Fruit fly (Drosophila melanogaster): ENCODE measurements around the gene Vti1a.

Gene Vti1a

DNA sequence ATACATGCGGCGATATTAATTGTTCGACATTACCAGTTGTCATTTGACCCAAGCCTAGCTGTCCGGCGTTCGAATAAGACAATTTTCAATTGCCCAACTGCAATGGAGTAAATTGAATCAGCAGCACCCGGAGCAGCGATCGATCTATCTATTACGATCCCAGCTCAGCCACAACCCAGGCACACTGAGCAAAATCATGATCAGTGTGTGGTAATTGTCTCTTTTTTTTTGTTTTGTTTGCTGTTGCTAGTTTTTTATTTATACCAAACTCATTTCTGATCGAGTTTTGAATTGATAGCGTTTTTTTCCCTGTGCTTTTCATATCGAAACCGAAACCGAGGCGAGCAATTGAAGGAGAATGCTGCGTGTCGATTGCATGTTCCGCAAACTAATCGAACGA, 29.1 kb upstream of the Vti1a start (continued):
- TF ChIP-seq topi (GFP tag; optimal IDR thresholded peaks at IDR 0.05): no peak
- TF ChIP-seq fd85E (GFP tag; optimal IDR thresholded peaks at IDR 0.05): no peak
- TF ChIP-seq cyc (GFP tag; optimal IDR thresholded peaks at IDR 0.05): no peak
- TF ChIP-seq CG15336 (GFP tag; IDR thresholded peaks at IDR 0.05): peak; percentile 52
- no peak for TF ChIP-seq CG6808 (GFP tag; optimal IDR thresholded peaks at IDR 0.05)
- TF ChIP-seq Sox15 (GFP tag; optimal IDR thresholded peaks at IDR 0.05): no peak
- TF ChIP-seq Met (GFP tag; optimal IDR thresholded peaks at IDR 0.05): no peak
- TF ChIP-seq CG6792 (GFP tag; optimal IDR thresholded peaks at IDR 0.05): no peak
- TF ChIP-seq fkh (GFP tag; optimal IDR thresholded peaks at IDR 0.05): no peak
- no peak for TF ChIP-seq CG10669 (GFP tag; optimal IDR thresholded peaks at IDR 0.05)
- peak; percentile 47; the same call in 1 of the 3 replicates for TF ChIP-seq eg (GFP tag; IDR thresholded peaks at IDR 0.05)
- no peak for TF ChIP-seq Smox (GFP tag; optimal IDR thresholded peaks at IDR 0.05)
- no peak for TF ChIP-seq achi (GFP tag; optimal IDR thresholded peaks at IDR 0.05)
- TF ChIP-seq acj6 (GFP tag; optimal IDR thresholded peaks at IDR 0.05): no peak
- no peak for TF ChIP-seq Eip93F (GFP tag; optimal IDR thresholded peaks at IDR 0.05)
- TF ChIP-seq Blimp-1 (GFP tag; optimal IDR thresholded peaks at IDR 0.05): no peak
- no peak for TF ChIP-seq CG8319 (GFP tag; optimal IDR thresholded peaks at IDR 0.05)
- TF ChIP-seq spab (GFP tag; optimal IDR thresholded peaks at IDR 0.05): no peak
- no peak for TF ChIP-seq Hr39 (GFP tag; optimal IDR thresholded peaks at IDR 0.05)
- no peak for TF ChIP-seq CG6854 (GFP tag; optimal IDR thresholded peaks at IDR 0.05)
- peak; percentile 30 for TF ChIP-seq Eip78C (GFP tag)
- TF ChIP-seq fd59A (GFP tag; optimal IDR thresholded peaks at IDR 0.05): no peak
- TF ChIP-seq vri (GFP tag; optimal IDR thresholded peaks at IDR 0.05): no peak
- TF ChIP-seq OdsH (GFP tag; optimal IDR thresholded peaks at IDR 0.05): no peak

DNA sequence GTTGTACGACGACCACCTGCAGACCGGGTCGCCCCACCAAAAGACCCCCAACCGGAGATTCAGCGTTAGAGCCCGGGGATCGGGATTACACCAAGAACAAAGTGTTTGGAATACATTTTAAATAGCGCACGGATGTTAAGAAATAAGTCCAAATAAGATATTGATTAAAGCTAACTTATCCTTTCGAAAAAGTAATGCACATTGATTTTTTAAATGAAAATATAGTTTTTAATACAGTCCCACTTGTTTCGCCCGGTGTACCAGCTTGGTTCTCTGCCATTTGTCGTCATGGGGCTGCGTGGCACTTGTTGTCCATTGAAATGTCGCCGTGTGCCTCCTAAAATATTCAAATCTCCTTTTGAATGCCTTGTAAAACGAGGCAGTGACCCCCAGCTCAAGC, 28.3 kb upstream of the Vti1a start:
- no peak for TF ChIP-seq fd59A (GFP tag; optimal IDR thresholded peaks at IDR 0.05)
- TF ChIP-seq Lpt (GFP tag; optimal IDR thresholded peaks at IDR 0.05): peak; percentile 50
- peak; percentile 65 for TF ChIP-seq CG11294 (GFP tag; IDR thresholded peaks at IDR 0.05)
- TF ChIP-seq spab (GFP tag; optimal IDR thresholded peaks at IDR 0.05): no peak
- TF ChIP-seq Eip75B (GFP tag; optimal IDR thresholded peaks at IDR 0.05): peak; percentile 40
- peak; percentile 19 for TF ChIP-seq pdm3 (GFP tag; optimal IDR thresholded peaks at IDR 0.05)
- TF ChIP-seq CG16779 (tag; optimal IDR thresholded peaks at IDR 0.05): no peak
- TF ChIP-seq net (GFP tag; optimal IDR thresholded peaks at IDR 0.05): no peak
- TF ChIP-seq Sox14 (GFP tag; optimal IDR thresholded peaks at IDR 0.05): peak; percentile 21
- peak; percentile 40 for TF ChIP-seq OdsH (GFP tag; optimal IDR thresholded peaks at IDR 0.05)
- TF ChIP-seq CG10631 (GFP tag; optimal IDR thresholded peaks at IDR 0.05): peak; percentile 66
- TF ChIP-seq Hr39 (GFP tag; optimal IDR thresholded peaks at IDR 0.05): no peak
- TF ChIP-seq CG8632 (GFP tag; optimal IDR thresholded peaks at IDR 0.05): no peak
- peak; percentile 47 for TF ChIP-seq Hr4 (GFP tag; optimal IDR thresholded peaks at IDR 0.05)
- TF ChIP-seq dac (GFP tag; optimal IDR thresholded peaks at IDR 0.05): peak; percentile 56
- no peak for TF ChIP-seq CG6808 (GFP tag; optimal IDR thresholded peaks at IDR 0.05)
- TF ChIP-seq CG6792 (GFP tag; optimal IDR thresholded peaks at IDR 0.05): no peak
- TF ChIP-seq Eip93F (GFP tag; optimal IDR thresholded peaks at IDR 0.05): no peak
- TF ChIP-seq esn (GFP tag; optimal IDR thresholded peaks at IDR 0.05): peak; percentile 6
- TF ChIP-seq CG3919 (GFP tag; optimal IDR thresholded peaks at IDR 0.05): peak; percentile 41
- TF ChIP-seq fkh (GFP tag; optimal IDR thresholded peaks at IDR 0.05): no peak
- TF ChIP-seq CG8119 (GFP tag; IDR thresholded peaks at IDR 0.05): peak; percentile 83
- no peak for TF ChIP-seq CG6854 (GFP tag; optimal IDR thresholded peaks at IDR 0.05)
- TF ChIP-seq Sox102F (GFP tag; optimal IDR thresholded peaks at IDR 0.05): no peak
- TF ChIP-seq vri (GFP tag; optimal IDR thresholded peaks at IDR 0.05): no peak
- TF ChIP-seq Met (GFP tag; optimal IDR thresholded peaks at IDR 0.05): no peak
- TF ChIP-seq topi (GFP tag; optimal IDR thresholded peaks at IDR 0.05): no peak
- TF ChIP-seq Gug (GFP tag; IDR thresholded peaks at IDR 0.05): peak; percentile 66
- TF ChIP-seq dsx (GFP tag; optimal IDR thresholded peaks at IDR 0.05; ENCODE audit: poor library complexity, severe bottlenecking): no peak
- peak; percentile 83; the same call in 2 of the 3 replicates for TF ChIP-seq CG6163 (GFP tag; IDR thresholded peaks at IDR 0.05)
- peak; percentile 83 for TF ChIP-seq eg (GFP tag; IDR thresholded peaks at IDR 0.05)
- TF ChIP-seq CG11762 (GFP tag; optimal IDR thresholded peaks at IDR 0.05; ENCODE audit: insufficient read depth): no peak
- no peak for TF ChIP-seq Blimp-1 (GFP tag; optimal IDR thresholded peaks at IDR 0.05)
- peak; percentile 82 for TF ChIP-seq CG32006 (GFP tag; optimal IDR thresholded peaks at IDR 0.05)
- TF ChIP-seq CG3032 (tag; optimal IDR thresholded peaks at IDR 0.05): no peak
- peak in 1 of 2 experiments; percentile 57 for TF ChIP-seq salr (GFP tag; optimal IDR thresholded peaks at IDR 0.05)
- peak; percentile 8 for TF ChIP-seq lz (GFP tag; optimal IDR thresholded peaks at IDR 0.05)
- TF ChIP-seq CG6276 (GFP tag; optimal IDR thresholded peaks at IDR 0.05): peak; percentile 39
- peak; percentile 38 for TF ChIP-seq Eip78C (GFP tag)
- TF ChIP-seq acj6 (GFP tag; optimal IDR thresholded peaks at IDR 0.05): peak; percentile 21
- peak; percentile 87 for TF ChIP-seq CG15336 (GFP tag; IDR thresholded peaks at IDR 0.05)
- no peak for TF ChIP-seq CG8319 (GFP tag; optimal IDR thresholded peaks at IDR 0.05)

All from whole organism, prepupa.